Fruit fly (Drosophila melanogaster): ENCODE results near the gene CG15202.
A peak's percentile ranks its signal among the peaks of the same experiment; 100 is the strongest.

The CG15202 gene

DNA sequence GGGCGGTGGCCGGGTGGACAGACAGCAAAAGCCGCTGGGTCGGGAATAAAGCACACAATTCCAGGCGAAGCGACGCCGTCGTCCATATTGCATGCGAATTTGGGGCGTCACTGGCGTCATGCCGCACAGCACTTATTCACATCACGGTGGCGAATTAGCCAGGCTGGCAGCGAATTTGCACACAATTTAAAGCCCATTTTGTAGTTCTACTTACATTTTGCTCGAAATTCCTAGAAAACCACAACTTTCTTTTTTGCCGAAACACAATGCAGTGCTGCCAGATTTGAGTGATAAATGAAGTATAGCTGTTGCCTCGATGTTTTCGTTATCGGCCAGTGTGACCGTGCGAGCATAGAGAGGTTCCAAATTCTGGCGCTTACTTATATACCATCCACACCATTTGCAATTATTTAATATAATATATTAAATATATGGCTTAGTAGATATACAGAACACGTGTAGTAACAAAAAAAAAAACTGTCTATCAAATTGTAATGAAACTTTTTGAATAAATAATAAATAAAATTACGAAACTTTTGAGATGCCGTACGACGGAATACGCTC lies 6.0 kb downstream of the CG15202 start, which contains the start of gene Ran (continued):
- TF ChIP-seq Opbp (GFP tag; IDR thresholded peaks at IDR 0.05; ENCODE audit: partially characterized antibody): peak; percentile 41; the same call in 1 of the 3 replicates
- peak; percentile 66 for TF ChIP-seq BEAF-32 (GFP tag; optimal IDR thresholded peaks at IDR 0.05)
- TF ChIP-seq knrl (GFP tag; IDR thresholded peaks at IDR 0.05; ENCODE audit: partially characterized antibody): peak; percentile 36; the same call in 1 of the 3 replicates
- TF ChIP-seq Med (GFP tag): peak; percentile 59
- no peak for TF ChIP-seq bigmax (GFP tag; optimal IDR thresholded peaks at IDR 0.05)
- no peak for TF ChIP-seq Asciz (GFP tag; optimal IDR thresholded peaks at IDR 0.05)
- TF ChIP-seq Sox100B (GFP tag; optimal IDR thresholded peaks at IDR 0.05): no peak
- TF ChIP-seq grau (tag; optimal IDR thresholded peaks at IDR 0.05): peak; percentile 15
- no peak for TF ChIP-seq prd (optimal IDR thresholded peaks at IDR 0.05)
- 0 out of 3 replicates have a peak, but pooled peaks have one; percentile 16 for TF ChIP-seq prd (GFP tag; IDR thresholded peaks at IDR 0.05)
- TF ChIP-seq CG1832 (GFP tag; optimal IDR thresholded peaks at IDR 0.05): no peak
- TF ChIP-seq CG15269 (tag; optimal IDR thresholded peaks at IDR 0.05): no peak
- TF ChIP-seq da (GFP tag; optimal IDR thresholded peaks at IDR 0.05): no peak
- TF ChIP-seq tgo (GFP tag; IDR thresholded peaks at IDR 0.05): no peak
- TF ChIP-seq Ets97D (GFP tag; optimal IDR thresholded peaks at IDR 0.05): no peak
- peak; percentile 28; the same call in 2 of the 3 replicates for TF ChIP-seq Aef1 (GFP tag; IDR thresholded peaks at IDR 0.05)
- TF ChIP-seq CG1603 (tag; optimal IDR thresholded peaks at IDR 0.05): peak; percentile 89
- no peak for TF ChIP-seq wor (GFP tag; IDR thresholded peaks at IDR 0.05)
- TF ChIP-seq tio (GFP tag; optimal IDR thresholded peaks at IDR 0.05): no peak
- TF ChIP-seq CG2712 (tag; optimal IDR thresholded peaks at IDR 0.05): peak; percentile 31
- no peak for TF ChIP-seq jigr1 (GFP tag; IDR thresholded peaks at IDR 0.05)
- TF ChIP-seq C15 (GFP tag; IDR thresholded peaks at IDR 0.05): no peak
- TF ChIP-seq CG10654 (GFP tag; optimal IDR thresholded peaks at IDR 0.05): no peak
- peak; percentile 25 for TF ChIP-seq trem (tag; optimal IDR thresholded peaks at IDR 0.05)
- TF ChIP-seq chif (GFP tag; optimal IDR thresholded peaks at IDR 0.05): no peak
- TF ChIP-seq Scr (GFP tag; IDR thresholded peaks at IDR 0.05; ENCODE audit: partially characterized antibody): peak; percentile 43
- TF ChIP-seq pfk (GFP tag; optimal IDR thresholded peaks at IDR 0.05): peak; percentile 55
- TF ChIP-seq CG11093 (GFP tag; IDR thresholded peaks at IDR 0.05): no peak
- peak; percentile 16 for TF ChIP-seq zfh2 (GFP tag; optimal IDR thresholded peaks at IDR 0.05)
- no peak for TF ChIP-seq CoRest (tag; optimal IDR thresholded peaks at IDR 0.05)
- TF ChIP-seq MESR4 (GFP tag; optimal IDR thresholded peaks at IDR 0.05): peak; percentile 55
- TF ChIP-seq tup (GFP tag; optimal IDR thresholded peaks at IDR 0.05): no peak
- TF ChIP-seq z (GFP tag; IDR thresholded peaks at IDR 0.05): no peak
- peak; percentile 59 for TF ChIP-seq YL-1 (GFP tag; optimal IDR thresholded peaks at IDR 0.05)
- no peak for TF ChIP-seq rib (GFP tag; IDR thresholded peaks at IDR 0.05)
- peak; percentile 15 for TF ChIP-seq CG10267 (tag; optimal IDR thresholded peaks at IDR 0.05)
- TF ChIP-seq gsb (GFP tag; IDR thresholded peaks at IDR 0.05): no peak
- TF ChIP-seq CG14710 (tag; optimal IDR thresholded peaks at IDR 0.05): peak; percentile 31
- peak; percentile 42 for TF ChIP-seq CG9797 (GFP tag; optimal IDR thresholded peaks at IDR 0.05)
- no peak for TF ChIP-seq Hr39 (optimal IDR thresholded peaks at IDR 0.05)
- no peak for TF ChIP-seq Deaf1 (tag; optimal IDR thresholded peaks at IDR 0.05)
- peak; percentile 81 for TF ChIP-seq row (GFP tag; IDR thresholded peaks at IDR 0.05)
- TF ChIP-seq zfh1 (GFP tag; IDR thresholded peaks at IDR 0.05): 0 out of 3 replicates have a peak, but pooled peaks have one; percentile 26
- 0 out of 2 replicates have a peak, but pooled peaks have one; percentile 23 for TF ChIP-seq hbn (GFP tag; IDR thresholded peaks at IDR 0.05; ENCODE audit: partially characterized antibody)
- no peak for TF ChIP-seq gsb-n (tag; optimal IDR thresholded peaks at IDR 0.05)
- TF ChIP-seq gce (GFP tag; IDR thresholded peaks at IDR 0.05): no peak
- TF ChIP-seq GATAe (GFP tag; conservative IDR thresholded peaks at IDR 0.05): 0 out of 2 replicates have a peak, but pooled peaks have one; percentile 10
- peak; percentile 7; the same call in 1 of the 2 replicates for TF ChIP-seq CG14667 (GFP tag; IDR thresholded peaks at IDR 0.05)
- peak; percentile 25 for TF ChIP-seq CG12391 (tag; optimal IDR thresholded peaks at IDR 0.05)
- TF ChIP-seq CG4854 (GFP tag; optimal IDR thresholded peaks at IDR 0.05): no peak

All from whole organism, embryonic.